Fruit fly (Drosophila melanogaster): ENCODE measurements around the gene GluProRS.

The GluProRS gene

DNA sequence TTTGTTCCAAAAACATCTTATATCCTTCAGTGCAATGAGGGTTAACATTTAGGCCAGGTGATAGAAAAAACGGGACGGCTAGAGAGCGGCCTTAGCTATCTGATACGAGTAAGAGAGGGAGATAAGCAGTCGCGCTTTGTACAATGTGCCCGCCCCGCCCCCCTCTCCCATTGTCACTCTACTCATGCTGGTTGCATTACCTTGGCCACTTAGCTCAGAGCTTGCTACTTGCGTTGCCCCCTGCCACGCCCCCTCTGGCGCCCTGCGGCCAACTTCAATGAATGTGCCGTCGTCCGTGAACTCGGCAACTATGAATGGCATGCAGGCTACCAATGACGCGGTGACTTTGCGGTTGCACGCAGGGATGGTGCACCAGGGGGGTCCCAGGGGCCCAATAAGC is 13.6 kb upstream of the GluProRS start:
- no peak for TF ChIP-seq Myc (optimal IDR thresholded peaks at IDR 0.05)
- TF ChIP-seq Sin3A (optimal IDR thresholded peaks at IDR 0.05): no peak
- no peak for TF ChIP-seq insv (optimal IDR thresholded peaks at IDR 0.05)
- no peak for TF ChIP-seq h (optimal IDR thresholded peaks at IDR 0.05)
- TF ChIP-seq ttk (optimal IDR thresholded peaks at IDR 0.05): no peak
- TF ChIP-seq psq (optimal IDR thresholded peaks at IDR 0.05): no peak

DNA sequence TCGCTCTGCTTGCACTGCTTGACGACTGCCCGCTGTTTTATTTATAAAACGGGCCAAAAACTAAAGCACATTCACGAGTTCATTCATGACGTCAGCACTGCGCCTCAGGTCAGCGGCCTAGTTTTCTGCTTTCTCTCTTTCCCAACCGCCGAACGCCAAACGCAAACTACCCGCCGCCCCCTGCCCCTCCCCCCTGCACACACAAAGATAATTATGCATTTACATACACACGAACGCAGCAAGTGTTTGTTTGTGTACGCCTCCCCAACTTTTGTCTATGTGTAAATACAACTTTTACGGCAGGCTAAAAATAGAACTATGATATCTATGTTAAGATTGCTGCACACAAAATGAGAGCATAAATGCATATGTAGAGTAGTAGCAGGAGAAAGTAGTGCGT is 13.0 kb upstream of the GluProRS start:
- TF ChIP-seq psq (optimal IDR thresholded peaks at IDR 0.05) (no peak), h (optimal IDR thresholded peaks at IDR 0.05) (no peak), ttk (optimal IDR thresholded peaks at IDR 0.05) (no peak), Myc (optimal IDR thresholded peaks at IDR 0.05) (no peak), insv (optimal IDR thresholded peaks at IDR 0.05) (no peak), Sin3A (optimal IDR thresholded peaks at IDR 0.05) (no peak)

DNA sequence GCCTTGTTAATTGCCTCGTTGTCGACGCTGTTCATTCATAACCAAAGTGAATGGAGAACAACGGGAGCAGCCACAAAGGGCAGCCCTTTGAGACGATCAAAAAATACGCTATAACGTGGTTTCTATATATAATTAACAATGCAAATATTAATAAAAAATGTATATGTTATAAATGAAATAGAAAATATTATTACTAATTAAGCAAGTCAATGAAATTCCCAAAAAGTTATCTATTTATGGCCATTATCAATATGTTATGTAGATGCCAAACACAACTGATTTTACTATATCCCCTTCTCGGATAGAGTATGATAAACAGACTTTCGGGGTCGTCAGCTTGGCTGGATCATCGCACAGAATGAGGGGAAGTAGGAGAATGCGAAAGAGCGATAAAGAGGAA is 11.3 kb upstream of the GluProRS start:
- no peak for TF ChIP-seq insv (optimal IDR thresholded peaks at IDR 0.05)
- no peak for TF ChIP-seq h (optimal IDR thresholded peaks at IDR 0.05)
- TF ChIP-seq ttk (optimal IDR thresholded peaks at IDR 0.05): no peak
- TF ChIP-seq Myc (optimal IDR thresholded peaks at IDR 0.05): no peak
- TF ChIP-seq psq (optimal IDR thresholded peaks at IDR 0.05): no peak
- no peak for TF ChIP-seq Sin3A (optimal IDR thresholded peaks at IDR 0.05)

DNA sequence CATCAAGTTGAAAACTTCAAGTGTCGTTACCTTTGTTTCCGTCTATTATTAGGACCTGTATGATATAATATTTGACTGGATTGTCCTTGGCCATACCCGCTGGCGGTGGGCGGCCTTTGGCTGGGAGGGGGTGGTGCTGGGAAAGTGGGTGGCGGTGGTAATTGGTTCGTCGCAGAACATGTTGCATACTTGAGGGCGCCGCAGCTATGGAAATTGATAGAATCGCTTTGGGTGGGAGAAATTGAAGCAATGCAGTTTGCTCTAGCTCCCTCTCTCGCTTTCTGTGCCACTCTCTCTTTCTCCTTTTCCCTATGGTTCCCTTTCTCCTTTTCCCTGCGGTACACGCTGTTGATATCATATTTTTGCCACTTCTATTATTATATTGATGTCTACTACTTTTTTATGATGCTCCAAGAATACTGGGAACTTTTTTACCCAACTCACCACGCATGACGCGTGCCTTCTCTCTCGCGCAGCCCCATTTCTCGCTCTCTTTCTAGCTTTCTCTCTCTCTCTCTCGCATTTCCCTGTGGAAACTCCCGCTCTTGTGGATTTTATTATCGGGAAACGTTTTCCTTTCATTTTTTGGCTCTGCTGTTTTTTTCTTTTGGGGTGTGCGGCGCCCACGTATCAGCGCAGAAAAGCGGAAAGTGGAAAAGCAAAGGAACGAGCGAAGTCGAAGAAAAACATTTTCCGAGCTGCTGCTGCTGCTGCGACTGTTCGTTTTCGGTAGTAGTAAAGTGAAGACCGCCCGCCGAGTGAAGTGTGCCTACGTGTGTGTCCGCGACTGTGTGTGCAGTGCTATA is 6.9 kb upstream of the GluProRS start:
- TF ChIP-seq Sin3A (optimal IDR thresholded peaks at IDR 0.05) (no peak), psq (optimal IDR thresholded peaks at IDR 0.05) (no peak), insv (optimal IDR thresholded peaks at IDR 0.05) (no peak), h (optimal IDR thresholded peaks at IDR 0.05) (no peak), Myc (optimal IDR thresholded peaks at IDR 0.05) (no peak), ttk (optimal IDR thresholded peaks at IDR 0.05) (no peak)

DNA sequence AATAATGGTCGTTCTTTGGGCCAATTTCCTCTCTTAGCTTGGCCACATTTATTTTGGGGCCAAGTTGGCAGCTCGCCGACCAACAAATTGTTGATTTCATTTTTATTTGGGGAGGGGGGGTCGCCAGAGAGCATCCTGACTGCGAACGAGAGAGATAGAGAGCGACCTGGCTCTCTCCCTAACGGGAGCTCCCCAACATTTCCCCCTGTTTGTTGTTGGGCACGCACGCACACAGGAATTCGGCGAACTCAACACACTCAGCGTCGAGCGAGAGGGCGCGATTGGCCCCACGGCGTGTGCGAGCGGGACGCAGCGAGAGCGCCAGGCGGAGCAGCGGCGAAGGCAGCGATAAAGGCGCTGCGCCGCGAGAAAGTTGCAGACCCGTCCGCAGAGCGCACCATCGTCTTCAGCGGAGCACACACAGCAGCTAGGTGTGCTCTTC is 4.6 kb upstream of the GluProRS start, which contains the start of gene CG31140:
CG31140 (plus strand) TSS at position 400 of the 442 bp plus-strand sequence.
- no peak for TF ChIP-seq insv (optimal IDR thresholded peaks at IDR 0.05)
- TF ChIP-seq Sin3A (optimal IDR thresholded peaks at IDR 0.05): no peak
- no peak for TF ChIP-seq h (optimal IDR thresholded peaks at IDR 0.05)
- no peak for TF ChIP-seq psq (optimal IDR thresholded peaks at IDR 0.05)
- no peak for TF ChIP-seq Myc (optimal IDR thresholded peaks at IDR 0.05)
- no peak for TF ChIP-seq ttk (optimal IDR thresholded peaks at IDR 0.05)

DNA sequence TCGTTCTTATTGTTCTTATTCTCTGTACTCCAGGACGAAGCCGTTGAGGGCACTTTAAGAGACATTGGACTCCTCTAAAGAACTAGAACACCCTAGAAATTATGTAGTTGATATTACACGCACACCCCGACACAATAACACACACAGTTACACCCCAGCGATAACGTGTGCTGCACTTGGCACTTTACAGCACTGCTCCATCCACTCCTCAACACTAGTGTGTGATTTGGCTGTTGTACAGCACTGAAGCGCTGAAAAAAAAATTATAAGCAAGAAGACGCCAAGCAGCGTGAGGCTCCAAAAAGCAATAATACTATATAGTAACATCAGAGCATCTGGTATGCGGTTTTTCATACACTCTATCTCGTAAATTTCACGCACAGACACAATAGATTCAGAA is 2.7 kb upstream of the GluProRS start:
- TF ChIP-seq Myc (optimal IDR thresholded peaks at IDR 0.05) (no peak), ttk (optimal IDR thresholded peaks at IDR 0.05) (no peak), Sin3A (optimal IDR thresholded peaks at IDR 0.05) (no peak), psq (optimal IDR thresholded peaks at IDR 0.05) (no peak), h (optimal IDR thresholded peaks at IDR 0.05) (no peak), insv (optimal IDR thresholded peaks at IDR 0.05) (no peak)

DNA sequence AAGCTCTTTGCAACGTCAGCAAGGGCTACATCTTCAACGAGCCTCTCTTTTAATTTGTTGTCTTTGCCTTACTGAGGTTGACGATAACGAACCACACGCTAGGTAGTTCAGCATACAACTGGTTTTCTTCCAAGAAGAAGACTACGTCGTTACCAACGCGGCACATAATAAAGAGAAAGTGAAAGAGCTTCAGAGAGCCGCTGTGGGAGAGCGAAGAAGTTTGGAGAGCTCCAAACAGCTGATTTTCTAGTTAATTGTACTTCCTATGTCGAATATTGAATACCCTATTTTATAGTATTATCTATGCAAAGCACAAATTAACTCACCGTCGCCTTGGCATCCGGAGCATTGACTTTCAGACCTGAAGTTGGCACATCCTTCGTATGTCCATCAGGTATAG is 2.8 kb downstream of the GluProRS start:
- TF ChIP-seq ttk (optimal IDR thresholded peaks at IDR 0.05): no peak

DNA sequence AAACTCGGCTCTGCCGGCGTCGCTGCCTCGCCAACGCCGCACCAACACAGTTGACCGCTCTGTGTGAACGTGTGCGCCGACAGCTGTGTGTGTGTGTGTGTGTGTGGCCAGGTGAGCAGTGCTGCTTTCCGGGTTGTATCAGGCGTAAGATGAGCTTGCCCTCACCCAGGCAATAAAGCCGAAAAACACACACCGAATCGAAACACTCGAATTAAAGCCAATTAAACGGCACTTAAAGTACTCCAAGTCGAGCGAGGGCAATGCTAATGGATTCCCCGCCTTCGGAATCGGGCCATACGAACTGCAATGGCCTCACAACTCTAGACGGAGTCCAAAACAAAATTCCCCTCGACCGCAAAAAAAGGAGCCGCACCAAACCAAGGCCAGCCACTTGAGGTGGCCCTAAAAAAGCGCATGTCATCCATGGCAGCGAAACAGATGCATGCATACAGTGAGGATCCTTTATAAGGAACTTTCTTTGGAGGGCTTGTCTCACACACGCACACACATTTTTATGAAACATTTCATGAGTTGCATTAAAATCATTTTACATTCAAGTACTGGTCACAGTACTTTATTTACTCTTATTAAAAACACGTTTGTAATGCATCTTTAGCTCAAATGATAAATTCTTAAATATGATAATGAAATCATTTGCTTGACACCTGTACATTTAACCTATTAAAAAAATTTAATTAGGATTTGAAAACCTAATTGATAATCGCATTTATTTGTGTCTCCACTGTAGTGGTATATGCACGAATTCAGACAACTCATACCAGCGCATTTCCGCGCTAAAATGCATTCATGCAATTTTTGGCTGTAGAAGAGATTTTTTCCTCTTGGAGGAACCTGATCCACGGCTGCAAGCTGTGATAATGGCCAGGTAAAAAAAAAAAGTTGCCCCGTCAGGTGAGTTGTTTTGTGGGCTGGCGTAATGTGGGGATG is 9.5 kb downstream of the GluProRS start:
- TF ChIP-seq ttk (optimal IDR thresholded peaks at IDR 0.05) (no peak), Myc (optimal IDR thresholded peaks at IDR 0.05) (no peak), Sin3A (optimal IDR thresholded peaks at IDR 0.05) (no peak), h (optimal IDR thresholded peaks at IDR 0.05) (no peak), insv (optimal IDR thresholded peaks at IDR 0.05) (no peak)

DNA sequence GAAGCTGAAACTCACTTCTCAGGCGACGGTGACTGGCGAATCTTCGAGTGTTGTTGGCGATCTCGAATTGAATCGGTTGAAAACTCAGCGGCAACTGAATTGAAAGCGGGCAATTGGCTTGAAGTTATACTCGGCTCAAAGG is 10.0 kb downstream of the GluProRS start, which contains the start of gene CG12268:
CG12268 (minus strand) TSS at position 101 of the 142 bp plus-strand sequence.
- TF ChIP-seq insv (optimal IDR thresholded peaks at IDR 0.05): no peak
- TF ChIP-seq h (optimal IDR thresholded peaks at IDR 0.05): no peak
- TF ChIP-seq Myc (optimal IDR thresholded peaks at IDR 0.05): no peak
- TF ChIP-seq psq (optimal IDR thresholded peaks at IDR 0.05): no peak
- no peak for TF ChIP-seq ttk (optimal IDR thresholded peaks at IDR 0.05)
- TF ChIP-seq Sin3A (optimal IDR thresholded peaks at IDR 0.05): no peak

DNA sequence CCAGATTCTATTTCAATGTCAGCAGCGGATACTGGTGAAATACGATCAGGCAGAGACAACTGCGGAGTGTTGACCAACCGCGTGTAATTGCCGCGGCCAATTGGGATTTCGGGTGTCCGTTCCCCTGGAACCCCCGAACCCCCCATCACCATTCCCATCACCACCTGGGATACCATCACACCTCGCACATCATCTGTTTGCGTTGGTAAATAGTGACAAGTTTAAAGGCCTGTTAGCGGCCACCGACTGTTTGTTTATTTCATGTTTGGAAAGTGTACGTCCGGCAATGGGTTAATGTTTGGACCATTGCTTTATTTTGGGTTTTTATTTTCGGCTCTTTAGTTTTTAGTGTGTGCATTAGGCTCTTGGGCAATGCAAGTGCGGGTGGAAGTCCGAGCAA is 11.2 kb downstream of the GluProRS start:
- TF ChIP-seq psq (optimal IDR thresholded peaks at IDR 0.05) (no peak), Sin3A (optimal IDR thresholded peaks at IDR 0.05) (no peak), Myc (optimal IDR thresholded peaks at IDR 0.05) (no peak), ttk (optimal IDR thresholded peaks at IDR 0.05) (no peak), h (optimal IDR thresholded peaks at IDR 0.05) (no peak), insv (optimal IDR thresholded peaks at IDR 0.05) (no peak)

DNA sequence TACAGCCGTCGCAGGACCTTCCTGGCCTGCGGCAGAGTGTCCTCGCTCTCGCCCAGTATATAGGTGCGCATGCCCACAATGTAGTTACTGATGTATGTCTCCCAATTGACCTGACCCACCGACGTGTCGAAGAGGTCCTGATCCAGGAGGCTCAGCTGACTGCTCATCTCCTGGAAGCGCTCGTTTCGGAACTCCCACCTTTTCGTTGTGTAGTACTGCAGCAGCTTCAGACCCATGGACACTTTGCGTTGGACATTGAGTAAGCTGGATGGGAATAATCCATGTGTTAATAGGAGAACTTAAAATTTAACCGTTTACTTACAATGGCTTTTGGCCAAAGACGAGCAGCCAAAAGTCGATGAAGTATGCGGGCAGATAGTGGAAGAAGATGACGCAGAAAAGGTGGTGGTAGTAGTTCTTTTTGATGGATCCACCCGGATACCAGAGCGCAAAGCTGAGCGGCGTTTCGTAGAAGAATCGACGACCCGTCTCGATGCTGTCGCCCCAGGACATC is 14.3 kb downstream of the GluProRS start:
- TF ChIP-seq insv (optimal IDR thresholded peaks at IDR 0.05) (no peak), ttk (optimal IDR thresholded peaks at IDR 0.05) (no peak), psq (optimal IDR thresholded peaks at IDR 0.05) (no peak), Sin3A (optimal IDR thresholded peaks at IDR 0.05) (no peak), h (optimal IDR thresholded peaks at IDR 0.05) (no peak), Myc (optimal IDR thresholded peaks at IDR 0.05) (no peak)

DNA sequence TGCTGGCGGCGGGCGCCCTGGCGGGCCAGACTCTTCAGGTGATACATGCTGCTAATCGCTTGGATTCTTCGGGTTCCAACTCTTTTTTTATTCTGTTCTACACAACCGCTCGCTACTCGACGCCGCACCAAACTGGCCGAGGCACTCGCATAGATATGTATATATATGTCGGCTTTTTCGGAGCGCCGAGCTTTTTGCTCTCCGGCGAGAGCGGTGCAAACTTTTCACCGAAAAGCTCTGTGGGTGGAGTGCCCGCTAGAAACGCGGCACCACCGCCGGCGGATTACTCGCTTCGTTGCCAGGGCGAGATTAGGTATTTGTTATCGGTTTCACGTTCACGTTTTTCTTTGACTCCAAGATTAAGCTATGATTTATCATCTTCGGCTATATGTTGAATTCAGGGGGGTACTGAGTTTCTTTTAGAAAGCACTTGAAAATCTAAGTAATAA is 15.2 kb downstream of the GluProRS start, which contains the start of gene Gdh:
Gdh (minus strand) TSS at position 137 of the 449 bp plus-strand sequence.
- TF ChIP-seq h (optimal IDR thresholded peaks at IDR 0.05) (no peak), Sin3A (optimal IDR thresholded peaks at IDR 0.05) (no peak), insv (optimal IDR thresholded peaks at IDR 0.05) (no peak), Myc (optimal IDR thresholded peaks at IDR 0.05) (no peak), ttk (optimal IDR thresholded peaks at IDR 0.05) (no peak), psq (optimal IDR thresholded peaks at IDR 0.05) (no peak)
